Worm (Caenorhabditis elegans): ENCODE measurements around the gene rpn-13.

DNA sequence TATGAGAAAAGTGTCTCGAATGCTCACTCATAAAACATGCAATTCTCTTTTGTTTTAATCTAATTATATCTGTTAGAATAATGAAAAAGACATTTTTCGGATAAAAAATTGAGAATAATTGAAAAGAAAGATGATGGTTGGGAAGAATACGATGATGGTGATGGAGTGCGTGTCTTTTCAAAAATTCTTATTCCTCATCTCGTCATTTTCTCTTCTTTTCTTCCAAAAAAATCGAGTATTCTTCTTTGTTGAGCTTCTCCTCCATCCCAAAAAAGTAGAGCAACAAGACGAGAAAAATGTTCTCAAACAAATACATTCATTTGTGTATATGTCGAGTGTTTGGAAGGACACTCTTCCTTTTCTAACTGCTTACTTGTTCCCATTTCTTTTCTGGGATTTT is 44.1 kb downstream of the rpn-13 start:
- TF ChIP-seq ceh-82 (tag; optimal IDR thresholded peaks at IDR 0.05) (no peak), fkh-10 (GFP tag; optimal IDR thresholded peaks at IDR 0.05) (peak; percentile 20), lin-15B (tag; optimal IDR thresholded peaks at IDR 0.05) (no peak), nhr-76 (tag; optimal IDR thresholded peaks at IDR 0.05) (no peak), hmg-1.1 (GFP tag; IDR thresholded peaks at IDR 0.05) (no peak), mdl-1 (tag; optimal IDR thresholded peaks at IDR 0.05) (no peak), egl-27 (tag; optimal IDR thresholded peaks at IDR 0.05) (no peak), lin-39 (tag; optimal IDR thresholded peaks at IDR 0.05) (no peak), D1046.2 (GFP tag; IDR thresholded peaks at IDR 0.05) (no peak)
